Worm (Caenorhabditis elegans) whole organism, early embryonic: ENCODE data around the gene F25H8.2.

ENCODE experiments used
- F13C5.2 ChIP-seq: sonication (generic microtip); optimal IDR thresholded peaks from 2 replicates; lab custom pipeline; 2017; ENCODE audit warnings: mild to moderate bottlenecking, missing genetic modification characterization, inconsistent platforms, missing compliant biosample characterization
- aly-1 ChIP-seq: sonication (generic microtip); optimal IDR thresholded peaks from 2 replicates; lab custom pipeline; 2016; ENCODE audit warnings: missing genetic modification characterization, missing compliant biosample characterization
- ama-1 ChIP-seq: fragments of 150-350 bp; optimal IDR thresholded peaks from 2 replicates; lab custom pipeline; 2014
- ceh-13 ChIP-seq: fragments of 200-800 bp; sonication (Bioruptor generic); optimal IDR thresholded peaks from 2 replicates; lab custom pipeline; 2018; ENCODE audit warnings: mild to moderate bottlenecking, missing genetic modification characterization, missing compliant biosample characterization
- ets-7 ChIP-seq: sonication (generic microtip); optimal IDR thresholded peaks from 2 replicates; lab custom pipeline; 2016; ENCODE audit warnings: missing genotype, missing genetic modification characterization, missing compliant biosample characterization
- flt-1 ChIP-seq: fragments of 200-800 bp; sonication (Bioruptor generic); IDR thresholded peaks from 2 replicates; pipeline ENCODE4 v1.3.6; 2022; ENCODE audit warnings: missing genetic modification characterization, missing compliant biosample characterization
- pes-1 ChIP-seq: fragments of 200-800 bp; sonication (Bioruptor generic); IDR thresholded peaks from 2 replicates; pipeline ENCODE4 v1.3.6; 2022; ENCODE audit warnings: missing genetic modification reagents, missing genetic modification characterization, missing compliant biosample characterization
- scrt-1 ChIP-seq: fragments of 200-800 bp; sonication (Bioruptor generic); IDR thresholded peaks from 2 replicates; pipeline ENCODE4 v1.3.6; 2022; ENCODE audit warnings: missing genetic modification characterization, missing compliant biosample characterization
- tbx-37 ChIP-seq: fragments of 200-800 bp; sonication (Bioruptor generic); conservative IDR thresholded peaks from 2 replicates; pipeline ENCODE4 v1.3.6; 2022; ENCODE audit warnings: missing genetic modification reagents, missing genetic modification characterization, missing compliant biosample characterization

DNA sequence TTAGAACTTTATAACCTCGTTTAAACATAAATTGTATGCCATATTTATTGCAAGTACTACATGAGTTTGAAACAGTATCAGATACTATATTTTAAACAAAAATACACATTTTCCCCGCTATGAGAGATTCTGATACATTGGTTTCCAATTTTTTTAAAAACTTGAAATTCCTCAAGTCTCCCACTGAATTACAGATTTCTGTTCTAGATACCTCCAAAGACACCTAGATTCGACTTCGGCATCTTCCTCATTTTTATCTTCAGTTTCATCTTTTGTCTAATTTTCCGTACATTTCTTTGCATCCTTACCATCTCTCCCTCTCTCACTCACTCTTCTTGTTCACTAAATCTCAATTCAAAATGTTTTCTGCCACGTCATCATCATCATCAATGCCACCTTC is 31.9 kb downstream of the F25H8.2 start, which contains the start of gene T13H10.2:
- TF ChIP-seq flt-1 (GFP tag; lab: Robert Waterston, UW) (no peak), pes-1 (GFP tag; lab: Robert Waterston, UW) (no peak), ama-1 (no peak), aly-1 (no peak), scrt-1 (no peak), ets-7 (tag; lab: Kevin White, UChicago) (no peak), ceh-13 (GFP tag; lab: Kevin White, UChicago) (no peak), F13C5.2 (no peak), tbx-37 (no peak)
